Worm (Caenorhabditis elegans): ENCODE measurements around the gene arl-1.

- no peak for TF ChIP-seq Y67H2A.10 (GFP tag; conservative IDR thresholded peaks at IDR 0.05)
- no peak for TF ChIP-seq mes-4 (tag; optimal IDR thresholded peaks at IDR 0.05)
- no peak for TF ChIP-seq nfyb-1 (GFP tag; IDR thresholded peaks at IDR 0.05)
- no peak for TF ChIP-seq unc-130 (GFP tag; optimal IDR thresholded peaks at IDR 0.05)
- TF ChIP-seq F57C9.4 (tag; optimal IDR thresholded peaks at IDR 0.05) = no peak
- TF ChIP-seq madf-10 (tag; optimal IDR thresholded peaks at IDR 0.05) = no peak
- TF ChIP-seq K12H6.12 (tag; optimal IDR thresholded peaks at IDR 0.05) = no peak
- TF ChIP-seq ama-1 (optimal IDR thresholded peaks at IDR 0.05) = no peak
- TF ChIP-seq ama-1 (GFP tag; optimal IDR thresholded peaks at IDR 0.05) = no peak
- no peak for TF ChIP-seq lir-1 (GFP tag; conservative IDR thresholded peaks at IDR 0.05)
- no peak for TF ChIP-seq K11D2.4 (GFP tag; IDR thresholded peaks at IDR 0.05)
- TF ChIP-seq snpc-4 (GFP tag; optimal IDR thresholded peaks at IDR 0.05) = no peak
- no peak for TF ChIP-seq snpc-4 (tag; optimal IDR thresholded peaks at IDR 0.05)
- TF ChIP-seq unc-62 (GFP tag; optimal IDR thresholded peaks at IDR 0.05) = no peak
- no peak for TF ChIP-seq nhr-90 (tag; optimal IDR thresholded peaks at IDR 0.05)
- TF ChIP-seq F10E7.11 (tag; optimal IDR thresholded peaks at IDR 0.05) = no peak
These were observed 27.2 kb upstream of the arl-1 start for ce11 chrII:8554568-8554967.

Data from whole organism, young adult.